Comparison of ENCODE assay signal across 4 worm cellular contexts in the genomic region with DNA sequence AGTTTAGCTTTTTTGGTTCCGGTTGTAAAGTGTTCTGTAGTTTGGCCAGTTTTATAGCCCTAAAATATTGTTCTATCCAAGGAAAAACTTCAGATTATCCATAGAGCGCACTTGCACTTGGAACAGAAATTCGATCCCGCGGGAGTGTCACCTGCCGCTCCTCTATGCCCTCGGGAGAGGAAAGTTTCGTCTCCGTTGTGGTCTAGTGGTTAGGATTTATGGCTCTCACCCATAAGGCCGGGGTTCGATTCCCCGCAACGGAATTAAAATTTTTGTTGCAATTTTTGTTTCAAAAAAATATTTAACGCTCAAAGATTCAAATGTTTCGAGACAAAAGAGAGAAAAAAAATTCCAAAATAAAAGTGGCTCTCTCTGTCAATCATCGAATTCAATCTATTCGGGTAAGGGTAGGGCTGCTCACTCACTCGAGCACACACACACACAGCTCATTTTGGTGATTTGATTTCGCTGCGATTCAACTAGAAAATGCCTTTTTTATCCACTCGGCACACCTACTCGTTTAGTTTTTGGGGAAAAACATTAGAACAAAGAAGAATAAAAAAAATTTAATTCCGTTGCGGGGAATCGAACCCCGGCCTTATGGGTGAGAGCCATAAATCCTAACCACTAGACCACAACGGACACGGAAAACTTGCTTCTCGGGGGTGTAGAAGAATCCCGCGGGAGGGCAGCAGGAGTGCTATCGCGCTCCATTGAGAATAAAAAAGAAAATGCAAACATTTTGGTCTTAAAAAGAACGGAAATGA.
A peak's percentile ranks its signal among the peaks of the same experiment; 100 is the strongest.
TF ChIP-seq lines count a peak whose summit lies in the region.

No protein-coding gene starts in this region.

TF ChIP-seq in whole organism, L2 larva, 48 proteins besides CTCF, POLR2A, EP300 and RAD21:
- no peak for TF ChIP-seq gmeb-1 (tag; optimal IDR thresholded peaks at IDR 0.05; lab: Kevin White, UChicago)
- TF ChIP-seq fos-1 (tag; optimal IDR thresholded peaks at IDR 0.05; lab: Kevin White, UChicago) = no peak
- no peak for TF ChIP-seq mdl-1 (tag; optimal IDR thresholded peaks at IDR 0.05; lab: Kevin White, UChicago)
- TF ChIP-seq nhr-11 (tag; optimal IDR thresholded peaks at IDR 0.05; lab: Kevin White, UChicago) = no peak
- no peak for TF ChIP-seq dmd-4 (tag; optimal IDR thresholded peaks at IDR 0.05; lab: Kevin White, UChicago)
- no peak for TF ChIP-seq C34F6.9 (tag; optimal IDR thresholded peaks at IDR 0.05; lab: Kevin White, UChicago)
- peak; percentile 18 for TF ChIP-seq lin-13 (GFP tag; optimal IDR thresholded peaks at IDR 0.05; lab: Kevin White, UChicago)
- no peak for TF ChIP-seq zag-1 (tag; optimal IDR thresholded peaks at IDR 0.05; lab: Kevin White, UChicago)
- TF ChIP-seq ztf-4 (tag; optimal IDR thresholded peaks at IDR 0.05; lab: Kevin White, UChicago) = no peak
- no peak for TF ChIP-seq nhr-237 (tag; optimal IDR thresholded peaks at IDR 0.05; lab: Kevin White, UChicago)
- TF ChIP-seq sma-9 (GFP tag; optimal IDR thresholded peaks at IDR 0.05; lab: Kevin White, UChicago) = no peak
- no peak for TF ChIP-seq sma-9 (tag; optimal IDR thresholded peaks at IDR 0.05; lab: Kevin White, UChicago)
- TF ChIP-seq F13H6.1 (tag; optimal IDR thresholded peaks at IDR 0.05; lab: Kevin White, UChicago) = peak; percentile 16
- TF ChIP-seq lin-39 (tag; optimal IDR thresholded peaks at IDR 0.05; lab: Kevin White, UChicago) = no peak
- TF ChIP-seq ceh-82 (tag; optimal IDR thresholded peaks at IDR 0.05; lab: Kevin White, UChicago) = no peak
- no peak for TF ChIP-seq mab-5 (tag; optimal IDR thresholded peaks at IDR 0.05; lab: Kevin White, UChicago)
- no peak for TF ChIP-seq nhr-25 (tag; optimal IDR thresholded peaks at IDR 0.05; lab: Kevin White, UChicago)
- TF ChIP-seq nhr-129 (tag; optimal IDR thresholded peaks at IDR 0.05; lab: Kevin White, UChicago) = peak; percentile 44
- TF ChIP-seq ztf-1 (GFP tag; conservative IDR thresholded peaks at IDR 0.05; lab: Robert Waterston, UW) = 0 out of 2 replicates have a peak, but pooled peaks have one; percentile 19
- TF ChIP-seq crh-2 (tag; optimal IDR thresholded peaks at IDR 0.05; lab: Kevin White, UChicago) = peak; percentile 17

TF ChIP-seq in whole organism, L4 larva, 104 proteins besides CTCF, POLR2A, EP300 and RAD21 (continues in another document):
- TF ChIP-seq pha-4 (GFP tag; IDR thresholded peaks at IDR 0.05; lab: Robert Waterston, UW) (peak; percentile 71), pha-4 (tag; optimal IDR thresholded peaks at IDR 0.05; lab: Kevin White, UChicago) (no peak), nhr-11 (tag; optimal IDR thresholded peaks at IDR 0.05; lab: Kevin White, UChicago) (no peak), dpl-1 (GFP tag; optimal IDR thresholded peaks at IDR 0.05; lab: Kevin White, UChicago) (peak; percentile 11), F26F4.8 (GFP tag; conservative IDR thresholded peaks at IDR 0.05; lab: Robert Waterston, UW) (peak; percentile 67), madf-9 (GFP tag; conservative IDR thresholded peaks at IDR 0.05; lab: Robert Waterston, UW) (peak; percentile 19; the same call in 1 of the 2 replicates), aly-2 (tag; optimal IDR thresholded peaks at IDR 0.05; lab: Kevin White, UChicago) (no peak), daf-19 (GFP tag; conservative IDR thresholded peaks at IDR 0.05; lab: Robert Waterston, UW) (no peak), ZK337.2 (GFP tag; IDR thresholded peaks at IDR 0.05; lab: Robert Waterston, UW) (peak; percentile 78), hif-1 (tag; optimal IDR thresholded peaks at IDR 0.05; lab: Kevin White, UChicago) (no peak), hmg-1.1 (GFP tag; IDR thresholded peaks at IDR 0.05; lab: Robert Waterston, UW) (peak; percentile 42), ctbp-1 (GFP tag; IDR thresholded peaks at IDR 0.05; lab: Robert Waterston, UW) (peak; percentile 58), zfp-3 (GFP tag; conservative IDR thresholded peaks at IDR 0.05; lab: Robert Waterston, UW) (no peak), daf-16 (GFP tag; optimal IDR thresholded peaks at IDR 0.05; lab: Kevin White, UChicago) (peak in 1 of 2 experiments; percentile 9), daf-16 (tag; optimal IDR thresholded peaks at IDR 0.05; lab: Kevin White, UChicago) (no peak), fos-1 (tag; optimal IDR thresholded peaks at IDR 0.05; lab: Kevin White, UChicago) (no peak), nhr-237 (tag; optimal IDR thresholded peaks at IDR 0.05; lab: Kevin White, UChicago) (no peak), hlh-30 (tag; optimal IDR thresholded peaks at IDR 0.05; lab: Kevin White, UChicago; ENCODE audit: insufficient read depth) (peak; percentile 0), daf-8 (GFP tag; IDR thresholded peaks at IDR 0.05; lab: Robert Waterston, UW) (no peak), spr-1 (tag; optimal IDR thresholded peaks at IDR 0.05; lab: Kevin White, UChicago) (peak; percentile 51), madf-5 (GFP tag; IDR thresholded peaks at IDR 0.05; lab: Robert Waterston, UW) (peak; percentile 80 to 81; a peak in 2 of 4 replicates)

TF ChIP-seq in whole organism, late embryonic, 69 proteins besides CTCF, POLR2A, EP300 and RAD21:
- TF ChIP-seq fax-1 (tag; optimal IDR thresholded peaks at IDR 0.05; lab: Kevin White, UChicago) (peak; percentile 34), che-1 (tag; optimal IDR thresholded peaks at IDR 0.05; lab: Kevin White, UChicago) (no peak), ceh-18 (tag; optimal IDR thresholded peaks at IDR 0.05; lab: Kevin White, UChicago) (peak; percentile 32), unc-42 (tag; optimal IDR thresholded peaks at IDR 0.05; lab: Kevin White, UChicago) (peak; percentile 77), ceh-9 (tag; optimal IDR thresholded peaks at IDR 0.05; lab: Kevin White, UChicago) (no peak), unc-3 (GFP tag; conservative IDR thresholded peaks at IDR 0.05; lab: Robert Waterston, UW) (0 out of 2 replicates have a peak, but pooled peaks have one; percentile 8), unc-3 (tag; optimal IDR thresholded peaks at IDR 0.05; lab: Kevin White, UChicago) (no peak)

TF ChIP-seq in whole organism, mixed stage, embryonic, 35 proteins besides CTCF, POLR2A, EP300 and RAD21:
- TF ChIP-seq ces-1 (GFP tag; optimal IDR thresholded peaks at IDR 0.05; lab: Kevin White, UChicago) = peak; percentile 58
- TF ChIP-seq nhr-12 (tag; optimal IDR thresholded peaks at IDR 0.05; lab: Kevin White, UChicago) = no peak
- TF ChIP-seq unc-120 (tag; optimal IDR thresholded peaks at IDR 0.05; lab: Kevin White, UChicago; ENCODE audit: poor library complexity, severe bottlenecking) = peak; percentile 17
